Fruit fly (Drosophila melanogaster): ENCODE measurements around the gene mRpS25.

- TF ChIP-seq CG8478 (optimal IDR thresholded peaks at IDR 0.05) (no peak), pan (optimal IDR thresholded peaks at IDR 0.05) (no peak), psq (optimal IDR thresholded peaks at IDR 0.05) (no peak), usp (GFP tag; optimal IDR thresholded peaks at IDR 0.05) (no peak), Dll (optimal IDR thresholded peaks at IDR 0.05) (no peak)
These were observed 6.3 kb upstream of the mRpS25 start for dm6 chrX:14588996-14589621.

Data from whole organism.